Worm (Caenorhabditis elegans) whole organism, mixed stage, embryonic: ENCODE results near the gene W02H5.2.
A peak's percentile ranks its signal among the peaks of the same experiment; 100 is the strongest.

ENCODE experiments used
- M03D4.4 ChIP-seq: sonication (generic microtip); optimal IDR thresholded peaks from 2 replicates; lab custom pipeline; 2017; ENCODE audit warnings: mild to moderate bottlenecking, missing genetic modification characterization, missing compliant biosample characterization
- bed-3 ChIP-seq: fragments of 200-800 bp; sonication (Bioruptor generic); optimal IDR thresholded peaks from 3 replicates; lab custom pipeline; 2018; ENCODE audit warnings: mild to moderate bottlenecking, missing genetic modification characterization, moderate library complexity, missing compliant biosample characterization
- blmp-1 ChIP-seq: fragments of 150-350 bp; optimal IDR thresholded peaks from 2 replicates; lab custom pipeline; 2014; ENCODE audit warnings: missing biosample characterization, missing genetic modification characterization
- ceh-39 ChIP-seq: fragments of 150-350 bp; optimal IDR thresholded peaks from 2 replicates; lab custom pipeline; 2014; ENCODE audit warnings: missing biosample characterization, missing genetic modification characterization
- ceh-43 ChIP-seq: fragments of 200-800 bp; sonication (Bioruptor generic); optimal IDR thresholded peaks from 2 replicates; lab custom pipeline; 2018; ENCODE audit warnings: mild to moderate bottlenecking, missing genetic modification characterization, moderate library complexity, missing compliant biosample characterization
- ceh-83 ChIP-seq: fragments of 200-800 bp; sonication (Bioruptor generic); optimal IDR thresholded peaks from 2 replicates; lab custom pipeline; 2018; ENCODE audit warnings: mild to moderate bottlenecking, missing genetic modification characterization, missing compliant biosample characterization
- ces-1 ChIP-seq: fragments of 150-350 bp; optimal IDR thresholded peaks from 2 replicates; lab custom pipeline; 2014; ENCODE audit warnings: missing biosample characterization, missing genetic modification reagents, missing genetic modification characterization
- cnd-1 ChIP-seq: fragments of 200-800 bp; sonication (Bioruptor generic); optimal IDR thresholded peaks from 2 replicates; lab custom pipeline; 2018; ENCODE audit warnings: mild to moderate bottlenecking, missing genetic modification characterization, missing compliant biosample characterization
- drap-1 ChIP-seq: fragments of 200-800 bp; sonication (Bioruptor generic); optimal IDR thresholded peaks from 3 replicates; lab custom pipeline; 2018; ENCODE audit warnings: mild to moderate bottlenecking, missing genetic modification characterization, missing compliant biosample characterization
- elt-3 ChIP-seq: fragments of 150-350 bp; optimal IDR thresholded peaks from 2 replicates; lab custom pipeline; 2014; ENCODE audit warnings: missing biosample characterization, missing genetic modification characterization
- flh-1 ChIP-seq: fragments of 200-800 bp; sonication (Bioruptor generic); optimal IDR thresholded peaks from 2 replicates; lab custom pipeline; 2018; ENCODE audit warnings: mild to moderate bottlenecking, missing genetic modification characterization, moderate library complexity, missing compliant biosample characterization
- ham-2 ChIP-seq: fragments of 200-800 bp; sonication (Bioruptor generic); optimal IDR thresholded peaks from 2 replicates; lab custom pipeline; 2018; ENCODE audit warnings: mild to moderate bottlenecking, missing genetic modification characterization, missing compliant biosample characterization
- hlh-1 ChIP-seq: fragments of 150-350 bp; optimal IDR thresholded peaks from 2 replicates; lab custom pipeline; 2014; ENCODE audit warnings: missing biosample characterization, missing genetic modification reagents, missing genetic modification characterization
- lin-13 ChIP-seq: fragments of 150-350 bp; optimal IDR thresholded peaks from 2 replicates; lab custom pipeline; 2014; ENCODE audit warnings: missing biosample characterization, missing genetic modification characterization
- lin-32 ChIP-seq: fragments of 200-800 bp; sonication (Bioruptor generic); optimal IDR thresholded peaks from 2 replicates; lab custom pipeline; 2018; ENCODE audit warnings: mild to moderate bottlenecking, missing genetic modification characterization, missing compliant biosample characterization
- lsy-2 ChIP-seq: fragments of 150-350 bp; optimal IDR thresholded peaks from 2 replicates; lab custom pipeline; 2014; ENCODE audit warnings: missing biosample characterization, missing genetic modification characterization
- mab-5 ChIP-seq: fragments of 150-350 bp; optimal IDR thresholded peaks from 2 replicates; lab custom pipeline; 2014; ENCODE audit warnings: missing biosample characterization, missing genetic modification characterization
- mep-1 ChIP-seq: fragments of 150-350 bp; optimal IDR thresholded peaks from 2 replicates; lab custom pipeline; 2017; ENCODE audit warnings: missing biosample characterization, missing genetic modification reagents, missing genetic modification characterization, inconsistent platforms
- mls-2 ChIP-seq: sonication (generic microtip); optimal IDR thresholded peaks from 2 replicates; lab custom pipeline; 2016; ENCODE audit warnings: mild to moderate bottlenecking, missing genetic modification characterization, moderate library complexity, missing compliant biosample characterization
- nhr-12 ChIP-seq: fragments of 150-350 bp; optimal IDR thresholded peaks from 2 replicates; lab custom pipeline; 2014; ENCODE audit warnings: missing biosample characterization, missing genetic modification characterization
- nhr-2 ChIP-seq: fragments of 150-350 bp; optimal IDR thresholded peaks from 2 replicates; lab custom pipeline; 2014; ENCODE audit warnings: missing biosample characterization, missing genetic modification characterization
- nhr-237 ChIP-seq: fragments of 150-350 bp; optimal IDR thresholded peaks from 2 replicates; lab custom pipeline; 2014; ENCODE audit warnings: missing biosample characterization, missing genetic modification characterization
- nhr-28 ChIP-seq: fragments of 150-350 bp; optimal IDR thresholded peaks from 2 replicates; lab custom pipeline; 2014; ENCODE audit warnings: missing biosample characterization, missing genetic modification characterization
- nhr-76 ChIP-seq: sonication (generic microtip); optimal IDR thresholded peaks from 2 replicates; lab custom pipeline; 2017; ENCODE audit warnings: missing biosample characterization, missing genetic modification characterization
- pha-4 ChIP-seq: fragments of 150-350 bp; optimal IDR thresholded peaks from 2 replicates; lab custom pipeline; 2018; ENCODE audit warnings: missing biosample characterization, missing genetic modification reagents, missing genetic modification characterization
- sem-2 ChIP-seq: fragments of 200-800 bp; sonication (Bioruptor generic); optimal IDR thresholded peaks from 2 replicates; lab custom pipeline; 2018; ENCODE audit warnings: mild to moderate bottlenecking, missing genetic modification characterization, missing compliant biosample characterization
- snpc-4 ChIP-seq: fragments of 150-350 bp; optimal IDR thresholded peaks from 2 replicates; lab custom pipeline; 2014; ENCODE audit warnings: missing biosample characterization, missing genetic modification characterization
- sptf-1 ChIP-seq: sonication (generic microtip); optimal IDR thresholded peaks from 2 replicates; lab custom pipeline; 2017; ENCODE audit warnings: mild to moderate bottlenecking, missing genetic modification characterization, moderate library complexity, missing compliant biosample characterization
- tbx-8 ChIP-seq: fragments of 200-800 bp; sonication (Bioruptor generic); optimal IDR thresholded peaks from 2 replicates; lab custom pipeline; 2018; ENCODE audit warnings: mild to moderate bottlenecking, missing genetic modification characterization, moderate library complexity, missing compliant biosample characterization
- unc-120 ChIP-seq: sonication (generic microtip); optimal IDR thresholded peaks from 2 replicates; lab custom pipeline; 2017; ENCODE audit warnings: missing genetic modification characterization, missing compliant biosample characterization; ENCODE audit not compliant: poor library complexity, severe bottlenecking
- unc-39 ChIP-seq: fragments of 150-350 bp; optimal IDR thresholded peaks from 2 replicates; lab custom pipeline; 2014; ENCODE audit warnings: missing biosample characterization, missing genetic modification characterization
- unc-62 ChIP-seq: fragments of 150-350 bp; optimal IDR thresholded peaks from 2 replicates; lab custom pipeline; 2014; ENCODE audit warnings: missing biosample characterization, missing genetic modification reagents, missing genetic modification characterization
- zip-8 ChIP-seq: fragments of 150-350 bp; optimal IDR thresholded peaks from 2 replicates; lab custom pipeline; 2014; ENCODE audit warnings: missing biosample characterization, missing genetic modification characterization
- ztf-11 ChIP-seq: fragments of 150-350 bp; optimal IDR thresholded peaks from 2 replicates; lab custom pipeline; 2014; ENCODE audit warnings: missing biosample characterization, missing genetic modification characterization

W02H5.2 gene

ce11 chrV:2694389-2694788, 55.3 kb downstream of the W02H5.2 start, which contains the start of gene Y45G12B.2:
TSS of gene Y45G12B.2 (plus strand) at chrV:2694771.
- peak; percentile 40 for TF ChIP-seq pha-4 (tag; lab: Kevin White, UChicago)
- TF ChIP-seq ceh-39 (tag; lab: Kevin White, UChicago) = no peak
- no peak for TF ChIP-seq ceh-83 (GFP tag; lab: Kevin White, UChicago)
- TF ChIP-seq snpc-4 = no peak
- no peak for TF ChIP-seq mab-5 (tag; lab: Kevin White, UChicago)
- no peak for TF ChIP-seq ceh-43 (GFP tag; lab: Kevin White, UChicago)
- TF ChIP-seq lin-13 = peak; percentile 48
- no peak for TF ChIP-seq nhr-76
- TF ChIP-seq drap-1 (GFP tag; lab: Kevin White, UChicago) = no peak
- TF ChIP-seq zip-8 (tag; lab: Kevin White, UChicago) = no peak
- TF ChIP-seq ztf-11 = no peak
- TF ChIP-seq hlh-1 (tag; lab: Kevin White, UChicago) = no peak
- no peak for TF ChIP-seq unc-62
- no peak for TF ChIP-seq bed-3 (GFP tag; lab: Kevin White, UChicago)
- peak; percentile 41 for TF ChIP-seq nhr-237 (tag; lab: Kevin White, UChicago)
- TF ChIP-seq ces-1 (GFP tag; lab: Kevin White, UChicago) = peak; percentile 49
- TF ChIP-seq ham-2 = no peak
- no peak for TF ChIP-seq unc-39 (tag; lab: Kevin White, UChicago)
- TF ChIP-seq lin-32 (GFP tag; lab: Kevin White, UChicago) = no peak
- TF ChIP-seq unc-120 (tag; lab: Kevin White, UChicago) = no peak
- no peak for TF ChIP-seq elt-3
- peak; percentile 45 for TF ChIP-seq sptf-1 (tag; lab: Kevin White, UChicago)
- TF ChIP-seq nhr-12 (tag; lab: Kevin White, UChicago) = no peak
- peak; percentile 98 for TF ChIP-seq lsy-2 (tag; lab: Kevin White, UChicago)
- no peak for TF ChIP-seq cnd-1 (tag; lab: Kevin White, UChicago)
- no peak for TF ChIP-seq nhr-28 (tag; lab: Kevin White, UChicago)
- TF ChIP-seq mls-2 (tag; lab: Kevin White, UChicago) = peak; percentile 12
- no peak for TF ChIP-seq M03D4.4
- no peak for TF ChIP-seq nhr-2 (tag; lab: Kevin White, UChicago)
- no peak for TF ChIP-seq blmp-1 (tag; lab: Kevin White, UChicago)
- TF ChIP-seq tbx-8 = no peak
- TF ChIP-seq flh-1 (GFP tag; lab: Kevin White, UChicago) = no peak
- peak; percentile 52 for TF ChIP-seq mep-1 (tag; lab: Kevin White, UChicago)
- TF ChIP-seq sem-2 (GFP tag; lab: Kevin White, UChicago) = no peak

ce11 chrV:2695935-2696334, 56.8 kb downstream of the W02H5.2 start, which contains the start of gene Y45G12B.3:
TSS of gene Y45G12B.3 (minus strand) at chrV:2696254.
- TF ChIP-seq bed-3 (GFP tag; lab: Kevin White, UChicago) (no peak), zip-8 (tag; lab: Kevin White, UChicago) (no peak), nhr-28 (tag; lab: Kevin White, UChicago) (no peak), ces-1 (GFP tag; lab: Kevin White, UChicago) (no peak), elt-3 (no peak), tbx-8 (no peak), ceh-43 (GFP tag; lab: Kevin White, UChicago) (no peak), lin-13 (no peak), ceh-39 (tag; lab: Kevin White, UChicago) (no peak), blmp-1 (tag; lab: Kevin White, UChicago) (no peak), mls-2 (tag; lab: Kevin White, UChicago) (no peak), ham-2 (no peak), nhr-76 (no peak)
- TF ChIP-seq, all 35 proteins: peak for 0
